Fruit fly (Drosophila melanogaster) whole organism, embryonic: ENCODE data around the gene CG13928.

Source experiments
- Antp ChIP-seq: fragments of 200-800 bp; sonication (Bioruptor generic); optimal IDR thresholded peaks from 3 replicates; lab custom pipeline; 2016; ENCODE audit warnings: missing biosample characterization, missing genetic modification characterization
- C15 ChIP-seq: fragments of 200-800 bp; sonication (Bioruptor generic); IDR thresholded peaks from 3 replicates; pipeline ENCODE4 v1.3.6; 2022; ENCODE audit warnings: missing biosample characterization, missing genetic modification characterization
- CG10543 ChIP-seq: fragments of 200-800 bp; sonication (Bioruptor generic); optimal IDR thresholded peaks from 3 replicates; lab custom pipeline; 2017; ENCODE audit warnings: missing biosample characterization, mild to moderate bottlenecking, missing genetic modification characterization, moderate library complexity
- CG11085 ChIP-seq: fragments of 200-800 bp; sonication (Bioruptor generic); IDR thresholded peaks from 2 replicates; pipeline ENCODE4 v1.3.6; 2022; ENCODE audit warnings: missing biosample characterization, missing genetic modification characterization
- CG11696 ChIP-seq: fragments of 200-800 bp; sonication (Bioruptor generic); IDR thresholded peaks from 2 replicates; pipeline ENCODE4 v1.3.6; 2022; ENCODE audit warnings: missing biosample characterization, missing genetic modification characterization
- CG14050 ChIP-seq: fragments of 200-800 bp; sonication (Bioruptor generic); IDR thresholded peaks from 3 replicates; pipeline ENCODE4 v1.3.6; 2022; ENCODE audit warnings: missing biosample characterization, missing genetic modification characterization
- CG18262 ChIP-seq: fragments of 200-800 bp; optimal IDR thresholded peaks from 3 replicates; lab custom pipeline; 2019; ENCODE audit warnings: missing biosample characterization, mild to moderate bottlenecking, missing genetic modification characterization, moderate library complexity
- CG30431 ChIP-seq: fragments of 200-800 bp; sonication (Bioruptor generic); optimal IDR thresholded peaks from 2 replicates; lab custom pipeline; 2017; ENCODE audit warnings: missing biosample characterization, missing genetic modification characterization
- CG31365 ChIP-seq: fragments of 200-800 bp; sonication (Bioruptor generic); optimal IDR thresholded peaks from 2 replicates; lab custom pipeline; 2018; ENCODE audit warnings: missing biosample characterization, mild to moderate bottlenecking, missing genetic modification characterization
- CG31388 ChIP-seq: fragments of 200-800 bp; sonication (Bioruptor generic); optimal IDR thresholded peaks from 2 replicates; lab custom pipeline; 2016; ENCODE audit warnings: missing biosample characterization, missing genetic modification characterization
- CG3407 ChIP-seq: fragments of 200-800 bp; sonication (Bioruptor generic); optimal IDR thresholded peaks from 2 replicates; lab custom pipeline; 2018; ENCODE audit warnings: missing biosample characterization, mild to moderate bottlenecking, missing genetic modification characterization
- CG3838 ChIP-seq: fragments of 200-800 bp; sonication (Bioruptor generic); optimal IDR thresholded peaks from 3 replicates; lab custom pipeline; 2016; ENCODE audit warnings: missing biosample characterization, missing genetic modification characterization
- CG43689 ChIP-seq: fragments of 200-800 bp; sonication (Bioruptor generic); IDR thresholded peaks from 2 replicates; pipeline ENCODE4 v1.3.6; 2022; ENCODE audit warnings: missing biosample characterization, missing genetic modification characterization
- CG6683 ChIP-seq: fragments of 200-800 bp; sonication (Bioruptor generic); optimal IDR thresholded peaks from 2 replicates; lab custom pipeline; 2017; ENCODE audit warnings: missing biosample characterization, mild to moderate bottlenecking, missing genetic modification characterization, missing genetic modification reagents
- CG6791 ChIP-seq: fragments of 200-800 bp; sonication (Bioruptor generic); IDR thresholded peaks from 3 replicates; pipeline ENCODE4 v1.3.6; 2022; ENCODE audit warnings: missing biosample characterization, missing genetic modification characterization; ENCODE audit not compliant: partially characterized antibody
- CG6813 ChIP-seq: fragments of 200-800 bp; sonication (Bioruptor generic); optimal IDR thresholded peaks from 2 replicates; lab custom pipeline; 2017; ENCODE audit warnings: missing biosample characterization, missing genetic modification characterization, mild to moderate bottlenecking, moderate library complexity, missing genetic modification reagents
- CG8359 ChIP-seq: fragments of 200-800 bp; sonication (Bioruptor generic); optimal IDR thresholded peaks from 2 replicates; lab custom pipeline; 2017; ENCODE audit warnings: missing biosample characterization, mild to moderate bottlenecking, missing genetic modification characterization, borderline replicate concordance
- CG8388 ChIP-seq: fragments of 200-800 bp; sonication (Bioruptor generic); optimal IDR thresholded peaks from 2 replicates; lab custom pipeline; 2019; ENCODE audit warnings: missing biosample characterization, mild to moderate bottlenecking, missing genetic modification characterization, moderate library complexity
- CkIIα-i1 ChIP-seq: fragments of 200-800 bp; sonication (Bioruptor generic); IDR thresholded peaks from 2 replicates; pipeline ENCODE4 v1.3.6; 2022; ENCODE audit warnings: missing biosample characterization, missing genetic modification characterization
- D ChIP-seq, 2 experiments: fragments of 200-800 bp in 1 of 2; fragments of >200 bp in 1 of 2; sonication (Bioruptor generic) in 1 of 2; optimal IDR thresholded peaks; 2 replicates in 1 of 2; 3 replicates in 1 of 2; lab custom pipeline; 2017; ENCODE audit warnings: mild to moderate bottlenecking in 1 of 2, missing biosample characterization in 1 of 2, missing genetic modification characterization in 1 of 2, missing genetic modification reagents in 1 of 2
- Doc3 ChIP-seq: fragments of 200-800 bp; sonication (Bioruptor generic); IDR thresholded peaks from 3 replicates; pipeline ENCODE4 v1.3.6; 2022; ENCODE audit warnings: missing biosample characterization, missing genetic modification characterization; ENCODE audit not compliant: partially characterized antibody
- Fer2 ChIP-seq: fragments of 200-800 bp; sonication (Bioruptor generic); optimal IDR thresholded peaks from 2 replicates; lab custom pipeline; 2018; ENCODE audit warnings: missing biosample characterization, mild to moderate bottlenecking, missing genetic modification characterization, moderate library complexity
- Hr51 ChIP-seq, 2 experiments: fragments of 200-800 bp; sonication (Bioruptor generic); optimal IDR thresholded peaks; 2 replicates in 1 of 2; 3 replicates in 1 of 2; lab custom pipeline; 2016 to 2018; ENCODE audit warnings: missing biosample characterization in 2 of 2, missing genetic modification characterization in 2 of 2, mild to moderate bottlenecking in 1 of 2, moderate library complexity in 1 of 2
- Max ChIP-seq: fragments of 200-800 bp; sonication (Bioruptor generic); optimal IDR thresholded peaks from 2 replicates; lab custom pipeline; 2016; ENCODE audit warnings: missing biosample characterization, mild to moderate bottlenecking, missing genetic modification characterization
- Six4 ChIP-seq: fragments of 200-800 bp; sonication (Bioruptor generic); optimal IDR thresholded peaks from 2 replicates; lab custom pipeline; 2016; ENCODE audit warnings: missing biosample characterization, missing genetic modification characterization
- Tbp ChIP-seq: fragments of >200 bp; optimal IDR thresholded peaks from 2 replicates; lab custom pipeline; 2018; ENCODE audit warnings: missing biosample characterization, missing genetic modification characterization
- amos ChIP-seq: fragments of 200-800 bp; sonication (Bioruptor generic); IDR thresholded peaks from 2 replicates; pipeline ENCODE4 v1.3.6; 2022; ENCODE audit warnings: missing biosample characterization, missing genetic modification characterization; ENCODE audit not compliant: partially characterized antibody
- ara ChIP-seq: fragments of 200-800 bp; sonication (Bioruptor generic); IDR thresholded peaks from 2 replicates; pipeline ENCODE4 v1.3.6; 2022; ENCODE audit warnings: missing biosample characterization, missing genetic modification characterization
- bcd ChIP-seq: fragments of 200-800 bp; sonication (Bioruptor generic); optimal IDR thresholded peaks from 2 replicates; lab custom pipeline; 2017; ENCODE audit warnings: missing biosample characterization, mild to moderate bottlenecking, missing genetic modification characterization
- bsh ChIP-seq, 2 experiments: fragments of 200-800 bp; sonication (Bioruptor generic); optimal IDR thresholded peaks; 2 replicates each; lab custom pipeline; 2017 to 2018; ENCODE audit warnings: mild to moderate bottlenecking in 2 of 2, missing biosample characterization in 2 of 2, missing genetic modification characterization in 2 of 2, moderate library complexity in 1 of 2
- caup ChIP-seq: fragments of 200-800 bp; sonication (Bioruptor generic); optimal IDR thresholded peaks from 3 replicates; lab custom pipeline; 2017; ENCODE audit warnings: missing biosample characterization, mild to moderate bottlenecking, missing genetic modification characterization, moderate library complexity; ENCODE audit not compliant: severe bottlenecking
- chif ChIP-seq, 2 experiments: fragments of 200-800 bp; sonication (Bioruptor generic); optimal IDR thresholded peaks; 3 replicates each; lab custom pipeline; 2016; ENCODE audit warnings: missing biosample characterization in 2 of 2, missing genetic modification characterization in 2 of 2
- dm ChIP-seq: fragments of 200-800 bp; sonication (Bioruptor generic); optimal IDR thresholded peaks from 3 replicates; lab custom pipeline; 2016; ENCODE audit warnings: missing biosample characterization, missing genetic modification characterization
- ftz-f1 ChIP-seq: fragments of 200-800 bp; sonication (Bioruptor generic); optimal IDR thresholded peaks from 2 replicates; lab custom pipeline; 2016; ENCODE audit warnings: missing biosample characterization, missing genetic modification characterization
- ind ChIP-seq: fragments of 200-800 bp; sonication (Bioruptor generic); optimal IDR thresholded peaks from 3 replicates; lab custom pipeline; 2016; ENCODE audit warnings: missing biosample characterization, missing genetic modification characterization
- lbe ChIP-seq: fragments of 200-800 bp; sonication (Bioruptor generic); optimal IDR thresholded peaks from 2 replicates; lab custom pipeline; 2016; ENCODE audit warnings: missing biosample characterization, mild to moderate bottlenecking, missing genetic modification characterization
- mam ChIP-seq: fragments of 200-800 bp; sonication (Bioruptor generic); optimal IDR thresholded peaks from 3 replicates; lab custom pipeline; 2016; ENCODE audit warnings: missing biosample characterization, missing genetic modification characterization
- nerfin-2 ChIP-seq: fragments of 200-800 bp; sonication (Bioruptor generic); IDR thresholded peaks from 2 replicates; pipeline ENCODE4 v1.3.6; 2022; ENCODE audit warnings: missing biosample characterization, missing genetic modification characterization; ENCODE audit not compliant: partially characterized antibody
- odd ChIP-seq: fragments of 200-800 bp; sonication (Bioruptor generic); optimal IDR thresholded peaks from 2 replicates; lab custom pipeline; 2017; ENCODE audit warnings: missing biosample characterization, mild to moderate bottlenecking, missing genetic modification characterization
- sens ChIP-seq: fragments of 200-800 bp; sonication (Bioruptor generic); peaks from one replicate; lab custom pipeline; 2016; ENCODE audit warnings: missing biosample characterization, missing genetic modification characterization
- sima ChIP-seq: fragments of 200-800 bp; sonication (Bioruptor generic); optimal IDR thresholded peaks from 2 replicates; lab custom pipeline; 2016; ENCODE audit warnings: missing biosample characterization, missing genetic modification characterization
- slbo ChIP-seq: fragments of 200-800 bp; sonication (Bioruptor generic); IDR thresholded peaks from 2 replicates; pipeline ENCODE4 v1.3.6; 2022; ENCODE audit warnings: missing biosample characterization, missing genetic modification characterization
- tgo ChIP-seq: fragments of 200-800 bp; sonication (Bioruptor generic); IDR thresholded peaks from 3 replicates; pipeline ENCODE4 v1.3.6; 2022; ENCODE audit warnings: missing biosample characterization, missing genetic modification characterization
- twi ChIP-seq: fragments of 200-800 bp; optimal IDR thresholded peaks from 2 replicates; lab custom pipeline; 2019; ENCODE audit warnings: missing biosample characterization, mild to moderate bottlenecking, missing genetic modification characterization, moderate library complexity
- wek ChIP-seq: fragments of 200-800 bp; sonication (Bioruptor generic); optimal IDR thresholded peaks from 3 replicates; lab custom pipeline; 2018; ENCODE audit warnings: missing biosample characterization, mild to moderate bottlenecking, missing genetic modification characterization, moderate library complexity
- zen2 ChIP-seq: fragments of 200-800 bp; sonication (Bioruptor generic); IDR thresholded peaks from 3 replicates; pipeline ENCODE4 v1.3.6; 2022; ENCODE audit warnings: missing biosample characterization, missing genetic modification characterization; ENCODE audit not compliant: partially characterized antibody
- zfh1 ChIP-seq: fragments of 200-800 bp; sonication (Bioruptor generic); IDR thresholded peaks from 3 replicates; pipeline ENCODE4 v1.3.6; 2022; ENCODE audit warnings: missing biosample characterization, missing genetic modification characterization

The CG13928 gene

dm6 chr3L:1587140-1587849 lies 40.9 kb downstream of the CG13928 start (continued):
- TF ChIP-seq Hr51 (GFP tag; optimal IDR thresholded peaks at IDR 0.05; lab: Kevin White, UChicago) (peak; percentile 76), CG31365 (tag; lab: Kevin White, UChicago) (peak; percentile 58), CG3838 (peak; percentile 13), ind (GFP tag; lab: Kevin White, UChicago) (peak; percentile 92), D (optimal IDR thresholded peaks at IDR 0.05; lab: Kevin White, UChicago) (peak; percentile 15), D (GFP tag; optimal IDR thresholded peaks at IDR 0.05; lab: Kevin White, UChicago) (peak; percentile 64), CG6791 (GFP tag; lab: Robert Waterston, UW) (no peak), mam (GFP tag; lab: Kevin White, UChicago) (peak; percentile 94), Doc3 (0 out of 3 replicates have a peak, but pooled peaks have one; percentile 26), CG30431 (GFP tag; lab: Kevin White, UChicago) (peak; percentile 76), CkIIα-i1 (peak; percentile 81), nerfin-2 (GFP tag; lab: Robert Waterston, UW) (no peak), zfh1 (GFP tag; lab: Robert Waterston, UW) (peak; percentile 86), bsh (GFP tag; optimal IDR thresholded peaks at IDR 0.05; lab: Kevin White, UChicago) (peak; percentile 43 to 65), Max (GFP tag; lab: Kevin White, UChicago) (peak; percentile 73), Six4 (GFP tag; lab: Kevin White, UChicago) (peak; percentile 79), twi (peak; percentile 58), Antp (GFP tag; lab: Kevin White, UChicago) (peak; percentile 92), Tbp (GFP tag; lab: Kevin White, UChicago) (no peak), CG18262 (tag; lab: Kevin White, UChicago) (peak; percentile 66), tgo (GFP tag; lab: Robert Waterston, UW) (peak; percentile 92), CG6683 (GFP tag; lab: Kevin White, UChicago) (peak; percentile 55), zen2 (GFP tag; lab: Robert Waterston, UW) (no peak), sima (GFP tag; lab: Kevin White, UChicago) (peak; percentile 60), ara (GFP tag; lab: Robert Waterston, UW) (peak; percentile 76), amos (GFP tag; lab: Robert Waterston, UW) (no peak), CG31388 (peak; percentile 43), sens (GFP tag; lab: Kevin White, UChicago) (peak; percentile 93), CG11085 (GFP tag; lab: Robert Waterston, UW) (peak; percentile 86), lbe (GFP tag; lab: Kevin White, UChicago) (no peak), Fer2 (tag; lab: Kevin White, UChicago) (peak; percentile 61), CG8388 (peak; percentile 26), CG3407 (peak; percentile 24), wek (GFP tag; lab: Kevin White, UChicago) (peak; percentile 58), bcd (GFP tag; lab: Kevin White, UChicago) (peak; percentile 75), caup (GFP tag; lab: Kevin White, UChicago) (peak; percentile 83), CG10543 (peak; percentile 59), slbo (GFP tag; lab: Robert Waterston, UW) (peak; percentile 95), CG11696 (GFP tag; lab: Robert Waterston, UW) (peak; percentile 76), dm (GFP tag; lab: Kevin White, UChicago) (peak; percentile 34), chif (GFP tag; optimal IDR thresholded peaks at IDR 0.05; lab: Kevin White, UChicago) (peak; percentile 57 to 71), CG43689 (peak; percentile 78), odd (GFP tag; lab: Kevin White, UChicago) (peak; percentile 46), ftz-f1 (GFP tag; lab: Kevin White, UChicago) (no peak), CG6813 (GFP tag; lab: Kevin White, UChicago) (peak; percentile 71), CG8359 (peak; percentile 46), C15 (GFP tag; lab: Robert Waterston, UW) (peak; percentile 56; the same call in 1 of the 3 replicates), CG14050 (GFP tag; lab: Robert Waterston, UW) (peak; percentile 69)
